Worm (Caenorhabditis elegans): ENCODE measurements around the gene oatr-1.

The oatr-1 gene

ce11 chrIII:6361560-6361959 lies 34.4 kb downstream of the oatr-1 start (continued):
- TF ChIP-seq T07F8.4 (tag; optimal IDR thresholded peaks at IDR 0.05) = no peak
- no peak for TF ChIP-seq fkh-3 (tag; optimal IDR thresholded peaks at IDR 0.05)
- TF ChIP-seq madf-3 (GFP tag; IDR thresholded peaks at IDR 0.05) = no peak
- TF ChIP-seq nfyb-1 (GFP tag; IDR thresholded peaks at IDR 0.05) = 0 out of 2 replicates have a peak, but pooled peaks have one; percentile 10
- TF ChIP-seq repo-1 (tag; optimal IDR thresholded peaks at IDR 0.05) = no peak
- no peak for TF ChIP-seq snpc-1.3 (tag; optimal IDR thresholded peaks at IDR 0.05; ENCODE audit: insufficient read depth)
- TF ChIP-seq xnd-1 (tag; optimal IDR thresholded peaks at IDR 0.05) = no peak
- TF ChIP-seq Y95B8A.8 (GFP tag; IDR thresholded peaks at IDR 0.05) = no peak
- no peak for TF ChIP-seq F57A8.1 (GFP tag; optimal IDR thresholded peaks at IDR 0.05)
- TF ChIP-seq sea-2 (GFP tag; IDR thresholded peaks at IDR 0.05) = no peak
- TF ChIP-seq D2030.7 (GFP tag; IDR thresholded peaks at IDR 0.05) = no peak
- TF ChIP-seq nfya-2 (GFP tag; IDR thresholded peaks at IDR 0.05) = no peak
- peak in 1 of 2 experiments; percentile 1 for TF ChIP-seq let-607 (tag; optimal IDR thresholded peaks at IDR 0.05)
- no peak for TF ChIP-seq C17E4.6 (GFP tag; IDR thresholded peaks at IDR 0.05)
- TF ChIP-seq lsy-27 (tag; optimal IDR thresholded peaks at IDR 0.05; ENCODE audit: borderline replicate concordance, insufficient read depth) = no peak
- TF ChIP-seq T26A5.8 (tag; optimal IDR thresholded peaks at IDR 0.05) = no peak
- TF ChIP-seq F33H1.4 (GFP tag; IDR thresholded peaks at IDR 0.05) = no peak
- TF ChIP-seq mes-4 (tag; optimal IDR thresholded peaks at IDR 0.05) = no peak
- no peak for TF ChIP-seq hmg-20 (GFP tag; IDR thresholded peaks at IDR 0.05)
- TF ChIP-seq ZK185.1 (tag; optimal IDR thresholded peaks at IDR 0.05; ENCODE audit: poor library complexity, severe bottlenecking) = no peak
- peak; percentile 41 for TF ChIP-seq ets-4 (GFP tag; optimal IDR thresholded peaks at IDR 0.05)
- TF ChIP-seq lin-40 (tag; optimal IDR thresholded peaks at IDR 0.05) = no peak
- TF ChIP-seq snpc-3.4 (tag; optimal IDR thresholded peaks at IDR 0.05) = no peak
- no peak for TF ChIP-seq somi-1 (GFP tag; optimal IDR thresholded peaks at IDR 0.05)
- TF ChIP-seq ztf-18 (tag; optimal IDR thresholded peaks at IDR 0.05) = no peak
- TF ChIP-seq rcor-1 (GFP tag; IDR thresholded peaks at IDR 0.05) = no peak
- TF ChIP-seq lsl-1 (GFP tag; optimal IDR thresholded peaks at IDR 0.05) = no peak
- no peak for TF ChIP-seq lir-1 (GFP tag; conservative IDR thresholded peaks at IDR 0.05)
- no peak for TF ChIP-seq athp-1 (tag; optimal IDR thresholded peaks at IDR 0.05)

ce11 chrIII:6360825-6361224 lies 35.2 kb downstream of the oatr-1 start:
- TF ChIP-seq atf-7 (tag; optimal IDR thresholded peaks at IDR 0.05) (peak; percentile 5), nhr-80 (tag; optimal IDR thresholded peaks at IDR 0.05) (peak; percentile 20), F39B2.1 (GFP tag; IDR thresholded peaks at IDR 0.05) (no peak), nfyb-1 (GFP tag; IDR thresholded peaks at IDR 0.05) (0 out of 2 replicates have a peak, but pooled peaks have one; percentile 31), K11D2.4 (GFP tag; IDR thresholded peaks at IDR 0.05) (peak; percentile 21; the same call in 1 of the 2 replicates), ztf-26 (tag; optimal IDR thresholded peaks at IDR 0.05) (peak; percentile 15), pha-4 (tag; optimal IDR thresholded peaks at IDR 0.05) (no peak), F10E7.11 (tag; optimal IDR thresholded peaks at IDR 0.05) (no peak), somi-1 (GFP tag; optimal IDR thresholded peaks at IDR 0.05) (peak; percentile 0), athp-1 (tag; optimal IDR thresholded peaks at IDR 0.05) (no peak), cebp-1 (GFP tag; IDR thresholded peaks at IDR 0.05) (no peak), cebp-1 (tag; optimal IDR thresholded peaks at IDR 0.05) (peak; percentile 3), ceh-79 (tag; optimal IDR thresholded peaks at IDR 0.05) (peak; percentile 3), F57A8.1 (GFP tag; optimal IDR thresholded peaks at IDR 0.05) (no peak), mes-4 (tag; optimal IDR thresholded peaks at IDR 0.05) (no peak), hlh-12 (tag; optimal IDR thresholded peaks at IDR 0.05) (no peak)
